Worm (Caenorhabditis elegans): ENCODE measurements around the gene hacl-1.

Gene hacl-1

ce11 chrII:11473525-11474181 is 19.1 kb downstream of the hacl-1 start, which contains the start of the genes metl-1 and W02B12.11:
Gene metl-1, minus strand, starts transcription at chrII:11473575.
Gene W02B12.11, plus strand, starts transcription at chrII:11473861.
- TF ChIP-seq lin-39 (tag; optimal IDR thresholded peaks at IDR 0.05) = peak; percentile 88
- TF ChIP-seq unc-86 (tag; optimal IDR thresholded peaks at IDR 0.05) = peak; percentile 82
- TF ChIP-seq nhr-77 (tag; optimal IDR thresholded peaks at IDR 0.05) = peak; percentile 39
- TF ChIP-seq ets-5 (GFP tag; IDR thresholded peaks at IDR 0.05) = no peak
- TF ChIP-seq egl-13 (tag; optimal IDR thresholded peaks at IDR 0.05) = peak; percentile 58
- no peak for TF ChIP-seq unc-98 (GFP tag; IDR thresholded peaks at IDR 0.05)
- peak; percentile 91 for TF ChIP-seq nhr-85 (tag)
- TF ChIP-seq elt-2 (tag; optimal IDR thresholded peaks at IDR 0.05) = peak; percentile 41
- TF ChIP-seq unc-30 (tag; optimal IDR thresholded peaks at IDR 0.05) = no peak
- TF ChIP-seq C04F5.9 (tag; optimal IDR thresholded peaks at IDR 0.05) = peak; percentile 69
- peak; percentile 90 for TF ChIP-seq swsn-7 (tag; optimal IDR thresholded peaks at IDR 0.05)
- TF ChIP-seq ceh-8 (GFP tag; optimal IDR thresholded peaks at IDR 0.05) = peak; percentile 70
- no peak for TF ChIP-seq Y116A8C.19 (tag; optimal IDR thresholded peaks at IDR 0.05; ENCODE audit: borderline replicate concordance)
- TF ChIP-seq ztf-11 (tag; optimal IDR thresholded peaks at IDR 0.05) = peak in 1 of 2 experiments; percentile 55
- TF ChIP-seq hlh-17 (GFP tag; optimal IDR thresholded peaks at IDR 0.05; ENCODE audit: borderline replicate concordance) = no peak
- no peak for TF ChIP-seq mef-2 (tag; optimal IDR thresholded peaks at IDR 0.05)
- TF ChIP-seq aly-2 (tag; optimal IDR thresholded peaks at IDR 0.05) = peak; percentile 29
- no peak for TF ChIP-seq C34B4.2 (tag; optimal IDR thresholded peaks at IDR 0.05)
- no peak for TF ChIP-seq ces-1 (GFP tag; optimal IDR thresholded peaks at IDR 0.05)
- peak; percentile 91 for TF ChIP-seq snu-23 (GFP tag; optimal IDR thresholded peaks at IDR 0.05)
- TF ChIP-seq ama-1 (optimal IDR thresholded peaks at IDR 0.05) = no peak
- 0 out of 2 replicates have a peak, but pooled peaks have one; percentile 40 for TF ChIP-seq ceh-88 (GFP tag; IDR thresholded peaks at IDR 0.05)
- TF ChIP-seq pax-3 (tag; optimal IDR thresholded peaks at IDR 0.05) = peak; percentile 52
- TF ChIP-seq dsc-1 (tag; optimal IDR thresholded peaks at IDR 0.05) = peak; percentile 90
- no peak for TF ChIP-seq sptf-1 (tag; optimal IDR thresholded peaks at IDR 0.05)
- TF ChIP-seq snpc-4 (tag; optimal IDR thresholded peaks at IDR 0.05) = peak; percentile 81
- TF ChIP-seq unc-62 (GFP tag; optimal IDR thresholded peaks at IDR 0.05) = no peak
- TF ChIP-seq nhr-76 (tag; optimal IDR thresholded peaks at IDR 0.05) = no peak
- no peak for TF ChIP-seq vab-15 (tag; optimal IDR thresholded peaks at IDR 0.05)
- TF ChIP-seq F16B12.6 (tag; optimal IDR thresholded peaks at IDR 0.05) = peak; percentile 54
- TF ChIP-seq nhr-47 (tag; optimal IDR thresholded peaks at IDR 0.05) = peak; percentile 91
- TF ChIP-seq irx-1 (tag; optimal IDR thresholded peaks at IDR 0.05) = peak; percentile 74
- peak; percentile 80 to 85 for TF ChIP-seq efl-1 (optimal IDR thresholded peaks at IDR 0.05)
- peak; percentile 79 to 98 for TF ChIP-seq efl-1 (GFP tag; optimal IDR thresholded peaks at IDR 0.05 in 1 of 2)
- TF ChIP-seq egl-27 (tag; optimal IDR thresholded peaks at IDR 0.05) = no peak
- TF ChIP-seq nhr-28 (tag; optimal IDR thresholded peaks at IDR 0.05) = no peak
- TF ChIP-seq ceh-82 (tag; optimal IDR thresholded peaks at IDR 0.05) = peak; percentile 86 to 93 (median 90)
- TF ChIP-seq fkh-10 (GFP tag; optimal IDR thresholded peaks at IDR 0.05) = peak; percentile 51
- TF ChIP-seq C16A3.4 (tag; optimal IDR thresholded peaks at IDR 0.05) = peak; percentile 88
- TF ChIP-seq grh-1 (GFP tag; IDR thresholded peaks at IDR 0.05) = peak; percentile 89
- peak; percentile 49 for TF ChIP-seq nhr-11 (tag; optimal IDR thresholded peaks at IDR 0.05)
- TF ChIP-seq unc-130 (tag; optimal IDR thresholded peaks at IDR 0.05) = peak; percentile 80
- TF ChIP-seq lin-35 (GFP tag; optimal IDR thresholded peaks at IDR 0.05) = peak; percentile 83 to 85
- peak; percentile 90 to 94 for TF ChIP-seq lsy-2 (tag; optimal IDR thresholded peaks at IDR 0.05)
- peak; percentile 74 for TF ChIP-seq aha-1 (tag; optimal IDR thresholded peaks at IDR 0.05)
- TF ChIP-seq mdl-1 (tag; optimal IDR thresholded peaks at IDR 0.05) = peak in 1 of 2 experiments; percentile 62
- TF ChIP-seq fkh-8 (tag; optimal IDR thresholded peaks at IDR 0.05) = peak; percentile 79
- TF ChIP-seq hlh-4 (tag; optimal IDR thresholded peaks at IDR 0.05) = no peak
- peak; percentile 93 for TF ChIP-seq rnt-1 (tag; optimal IDR thresholded peaks at IDR 0.05)
- TF ChIP-seq nhr-84 (tag; optimal IDR thresholded peaks at IDR 0.05) = no peak
- peak; percentile 74 to 81 (median 81) for TF ChIP-seq dpl-1 (GFP tag; optimal IDR thresholded peaks at IDR 0.05)
- peak; percentile 66 for TF ChIP-seq blmp-1 (tag; optimal IDR thresholded peaks at IDR 0.05)
- peak; percentile 78 for TF ChIP-seq mab-9 (GFP tag; IDR thresholded peaks at IDR 0.05)
